Worm (Caenorhabditis elegans): ENCODE measurements around the gene sgca-1.

The sgca-1 gene

ce11 chrX:6819633-6820032 is 30.3 kb upstream of the sgca-1 start:
- TF ChIP-seq elt-2 (tag; optimal IDR thresholded peaks at IDR 0.05) (peak; percentile 2), C38D4.7 (GFP tag; optimal IDR thresholded peaks at IDR 0.05) (no peak)

- no peak for TF ChIP-seq F13H6.1 (tag; optimal IDR thresholded peaks at IDR 0.05)
- TF ChIP-seq eyg-1 (tag; optimal IDR thresholded peaks at IDR 0.05), result no peak
- TF ChIP-seq ceh-48 (tag; optimal IDR thresholded peaks at IDR 0.05), result no peak
- no peak for TF ChIP-seq ceh-45 (GFP tag; IDR thresholded peaks at IDR 0.05)
- TF ChIP-seq nhr-232 (tag; optimal IDR thresholded peaks at IDR 0.05), result no peak
- TF ChIP-seq nhr-11 (tag; optimal IDR thresholded peaks at IDR 0.05), result no peak
- no peak for TF ChIP-seq C38D4.7 (GFP tag; optimal IDR thresholded peaks at IDR 0.05)
- no peak for TF ChIP-seq ceh-31 (tag; optimal IDR thresholded peaks at IDR 0.05)
- TF ChIP-seq ceh-6 (GFP tag; optimal IDR thresholded peaks at IDR 0.05), result no peak
- no peak for TF ChIP-seq che-1 (tag; optimal IDR thresholded peaks at IDR 0.05)
- TF ChIP-seq ceh-34 (tag; optimal IDR thresholded peaks at IDR 0.05), result no peak
- no peak for TF ChIP-seq syd-9 (tag; optimal IDR thresholded peaks at IDR 0.05)
- no peak for TF ChIP-seq gmeb-2 (tag; optimal IDR thresholded peaks at IDR 0.05)
- TF ChIP-seq T23F11.4 (GFP tag; optimal IDR thresholded peaks at IDR 0.05), result no peak
Measured at ce11 chrX:6819135-6819534, 29.8 kb upstream of the sgca-1 start.

DNA sequence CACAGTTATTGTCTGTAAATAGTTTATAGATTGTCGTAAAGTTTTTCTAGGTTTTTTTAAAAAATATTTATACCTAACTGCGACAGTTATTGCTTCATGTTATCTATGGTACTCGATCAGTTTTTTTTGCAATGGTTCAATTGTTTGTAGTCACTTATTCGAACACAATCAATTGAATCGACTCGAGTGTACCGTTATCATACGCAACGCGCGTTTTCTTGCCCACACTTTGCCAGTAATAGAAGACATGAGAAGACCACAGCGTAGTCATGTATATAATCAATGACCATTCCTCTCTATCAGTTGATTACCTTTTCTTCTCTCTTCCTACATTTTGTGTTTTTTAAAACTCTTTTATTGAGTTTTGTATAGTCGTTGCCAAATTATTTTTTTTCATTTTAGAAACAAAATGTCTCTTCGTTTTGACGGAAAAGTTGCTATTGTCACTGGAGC is 28.7 kb upstream of the sgca-1 start, which contains the start of gene dhs-28:
Gene dhs-28 (plus strand): TSS at position 403 of the 453 bp plus-strand sequence.
- TF ChIP-seq lin-11 (tag; optimal IDR thresholded peaks at IDR 0.05) (no peak), elt-2 (tag; optimal IDR thresholded peaks at IDR 0.05) (peak; percentile 56)

ce11 chrX:6813025-6813424 is 23.7 kb upstream of the sgca-1 start:
- TF ChIP-seq hlh-15 (tag; optimal IDR thresholded peaks at IDR 0.05) (no peak), eyg-1 (tag; optimal IDR thresholded peaks at IDR 0.05) (no peak), ceh-31 (tag; optimal IDR thresholded peaks at IDR 0.05) (peak; percentile 38), ceh-6 (GFP tag; optimal IDR thresholded peaks at IDR 0.05) (no peak), fax-1 (tag; optimal IDR thresholded peaks at IDR 0.05) (no peak), ceh-18 (tag; optimal IDR thresholded peaks at IDR 0.05) (no peak), gmeb-2 (tag; optimal IDR thresholded peaks at IDR 0.05) (no peak), fkh-6 (tag; optimal IDR thresholded peaks at IDR 0.05) (no peak)

- TF ChIP-seq ceh-22 (tag; optimal IDR thresholded peaks at IDR 0.05) (no peak), pha-2 (tag; optimal IDR thresholded peaks at IDR 0.05) (no peak), mec-3 (tag; optimal IDR thresholded peaks at IDR 0.05; ENCODE audit: borderline replicate concordance) (peak; percentile 3), pax-1 (tag; optimal IDR thresholded peaks at IDR 0.05) (no peak)
Measured at ce11 chrX:6808640-6809039, 19.3 kb upstream of the sgca-1 start.

ce11 chrX:6808239-6808638 is 18.9 kb upstream of the sgca-1 start:
- TF ChIP-seq pag-3 (tag; optimal IDR thresholded peaks at IDR 0.05; ENCODE audit: borderline replicate concordance), result no peak
- no peak for TF ChIP-seq ets-4 (tag; optimal IDR thresholded peaks at IDR 0.05)
- TF ChIP-seq unc-42 (tag; optimal IDR thresholded peaks at IDR 0.05), result no peak
- no peak for TF ChIP-seq zip-5 (tag; optimal IDR thresholded peaks at IDR 0.05)
- TF ChIP-seq dve-1 (tag; optimal IDR thresholded peaks at IDR 0.05), result no peak
- no peak for TF ChIP-seq pros-1 (tag; optimal IDR thresholded peaks at IDR 0.05)
- TF ChIP-seq ref-2 (tag; optimal IDR thresholded peaks at IDR 0.05), result no peak
- no peak for TF ChIP-seq ceh-6 (GFP tag; optimal IDR thresholded peaks at IDR 0.05)
- no peak for TF ChIP-seq pax-1 (tag; optimal IDR thresholded peaks at IDR 0.05)
- TF ChIP-seq C38D4.7 (GFP tag; optimal IDR thresholded peaks at IDR 0.05), result no peak
- TF ChIP-seq unc-86 (tag; optimal IDR thresholded peaks at IDR 0.05), result no peak
- TF ChIP-seq ceh-45 (GFP tag; IDR thresholded peaks at IDR 0.05), result no peak
- TF ChIP-seq ceh-34 (tag; optimal IDR thresholded peaks at IDR 0.05), result no peak
- TF ChIP-seq sox-4 (tag; optimal IDR thresholded peaks at IDR 0.05), result no peak
- no peak for TF ChIP-seq ceh-22 (tag; optimal IDR thresholded peaks at IDR 0.05)
- TF ChIP-seq fax-1 (tag; optimal IDR thresholded peaks at IDR 0.05), result no peak
- TF ChIP-seq rnt-1 (tag; optimal IDR thresholded peaks at IDR 0.05), result no peak

Data from whole organism, late embryonic.